Worm (Caenorhabditis elegans): ENCODE data around the gene ZK418.7.

ce11 chrIII:7076386-7076785 is 4.2 kb downstream of the ZK418.7 start, which contains the start of gene ZK418.13:
- TF ChIP-seq unc-86 (tag; optimal IDR thresholded peaks at IDR 0.05) (no peak), fos-1 (tag; optimal IDR thresholded peaks at IDR 0.05) (no peak), aly-2 (tag; optimal IDR thresholded peaks at IDR 0.05) (no peak), unc-62 (GFP tag; optimal IDR thresholded peaks at IDR 0.05) (no peak), nhr-237 (tag; optimal IDR thresholded peaks at IDR 0.05) (no peak), lin-39 (tag; optimal IDR thresholded peaks at IDR 0.05) (no peak), ztf-11 (tag; optimal IDR thresholded peaks at IDR 0.05) (no peak), jun-1 (tag; optimal IDR thresholded peaks at IDR 0.05) (no peak), efl-3 (GFP tag; optimal IDR thresholded peaks at IDR 0.05) (no peak), lsy-2 (tag; optimal IDR thresholded peaks at IDR 0.05) (no peak), nhr-47 (tag; optimal IDR thresholded peaks at IDR 0.05) (no peak), zip-4 (GFP tag; optimal IDR thresholded peaks at IDR 0.05) (no peak), nhr-76 (tag; optimal IDR thresholded peaks at IDR 0.05) (no peak), dsc-1 (tag; optimal IDR thresholded peaks at IDR 0.05) (no peak)
